Fruit fly (Drosophila melanogaster) whole organism, embryonic: ENCODE measurements around the gene dyw.

Experiments
- Asciz ChIP-seq: fragments of 200-800 bp; sonication (Bioruptor generic); optimal IDR thresholded peaks from 2 replicates; lab custom pipeline; 2017; ENCODE audit warnings: missing biosample characterization, mild to moderate bottlenecking, missing genetic modification characterization, missing genetic modification reagents
- B-H1 ChIP-seq: fragments of 200-800 bp; sonication (Bioruptor generic); IDR thresholded peaks from 3 replicates; pipeline ENCODE4 v1.3.6; 2022; ENCODE audit warnings: missing biosample characterization, missing genetic modification characterization
- Bgb ChIP-seq: fragments of 200-800 bp; sonication (Bioruptor generic); IDR thresholded peaks from 2 replicates; pipeline ENCODE4 v1.3.6; 2022; ENCODE audit warnings: missing biosample characterization, missing genetic modification characterization; ENCODE audit not compliant: partially characterized antibody
- CG12071 ChIP-seq: fragments of 200-800 bp; sonication (Bioruptor generic); optimal IDR thresholded peaks from 3 replicates; lab custom pipeline; 2018; ENCODE audit warnings: missing biosample characterization, mild to moderate bottlenecking, missing genetic modification characterization
- CG12219 ChIP-seq: fragments of 200-800 bp; sonication (Bioruptor generic); optimal IDR thresholded peaks from 3 replicates; lab custom pipeline; 2018; ENCODE audit warnings: missing biosample characterization, mild to moderate bottlenecking, missing genetic modification characterization
- CG12391 ChIP-seq: fragments of 200-800 bp; sonication (Bioruptor generic); optimal IDR thresholded peaks from 3 replicates; lab custom pipeline; 2018; ENCODE audit warnings: missing biosample characterization, mild to moderate bottlenecking, missing genetic modification characterization, moderate library complexity
- CG17568 ChIP-seq: fragments of 200-800 bp; sonication (Bioruptor generic); optimal IDR thresholded peaks from 2 replicates; lab custom pipeline; 2018; ENCODE audit warnings: missing biosample characterization, mild to moderate bottlenecking, missing genetic modification characterization, moderate library complexity
- CG17612 ChIP-seq: fragments of 200-800 bp; sonication (Bioruptor generic); IDR thresholded peaks from 2 replicates; pipeline ENCODE4 v1.3.6; 2022; ENCODE audit warnings: missing biosample characterization, missing genetic modification characterization
- CG18599 ChIP-seq: fragments of 200-800 bp; sonication (Bioruptor generic); optimal IDR thresholded peaks from 3 replicates; lab custom pipeline; 2017; ENCODE audit warnings: missing biosample characterization, missing genetic modification characterization, mild to moderate bottlenecking, moderate library complexity, missing genetic modification reagents
- CG2116 ChIP-seq: fragments of 200-800 bp; sonication (Bioruptor generic); optimal IDR thresholded peaks from 3 replicates; lab custom pipeline; 2018; ENCODE audit warnings: missing biosample characterization, mild to moderate bottlenecking, missing genetic modification characterization
- CG31365 ChIP-seq: fragments of 200-800 bp; sonication (Bioruptor generic); optimal IDR thresholded peaks from 2 replicates; lab custom pipeline; 2018; ENCODE audit warnings: missing biosample characterization, mild to moderate bottlenecking, missing genetic modification characterization
- CG3163 ChIP-seq: fragments of 200-800 bp; sonication (Bioruptor generic); optimal IDR thresholded peaks from 3 replicates; lab custom pipeline; 2016; ENCODE audit warnings: missing biosample characterization, missing genetic modification characterization
- CG3407 ChIP-seq: fragments of 200-800 bp; sonication (Bioruptor generic); optimal IDR thresholded peaks from 2 replicates; lab custom pipeline; 2018; ENCODE audit warnings: missing biosample characterization, mild to moderate bottlenecking, missing genetic modification characterization
- CG4328 ChIP-seq: fragments of 200-800 bp; sonication (Bioruptor generic); optimal IDR thresholded peaks from 3 replicates; lab custom pipeline; 2017; ENCODE audit warnings: missing biosample characterization, missing genetic modification reagents, missing genetic modification characterization
- CG5180 ChIP-seq: fragments of 200-800 bp; sonication (Bioruptor generic); optimal IDR thresholded peaks from 3 replicates; lab custom pipeline; 2017; ENCODE audit warnings: missing biosample characterization, missing genetic modification characterization, mild to moderate bottlenecking, moderate library complexity, missing genetic modification reagents
- CG6654 ChIP-seq: fragments of 200-800 bp; sonication (Bioruptor generic); optimal IDR thresholded peaks from 2 replicates; lab custom pipeline; 2017; ENCODE audit warnings: missing biosample characterization, mild to moderate bottlenecking, missing genetic modification characterization
- CG7271 ChIP-seq: fragments of 200-800 bp; sonication (Bioruptor generic); optimal IDR thresholded peaks from 2 replicates; lab custom pipeline; 2018; ENCODE audit warnings: missing biosample characterization, mild to moderate bottlenecking, missing genetic modification characterization, moderate library complexity
- CG8089 ChIP-seq: fragments of 200-800 bp; sonication (Bioruptor generic); optimal IDR thresholded peaks from 3 replicates; lab custom pipeline; 2016; ENCODE audit warnings: missing biosample characterization, missing genetic modification characterization
- CG9817 ChIP-seq: fragments of 200-800 bp; sonication (Bioruptor generic); optimal IDR thresholded peaks from 2 replicates; lab custom pipeline; 2018; ENCODE audit warnings: missing biosample characterization, mild to moderate bottlenecking, missing genetic modification characterization, moderate library complexity
- CG9876 ChIP-seq: fragments of 200-800 bp; sonication (Bioruptor generic); optimal IDR thresholded peaks from 2 replicates; lab custom pipeline; 2016; ENCODE audit warnings: missing biosample characterization, missing genetic modification characterization
- D ChIP-seq, 2 experiments: fragments of 200-800 bp in 1 of 2; fragments of >200 bp in 1 of 2; sonication (Bioruptor generic) in 1 of 2; optimal IDR thresholded peaks; 2 replicates in 1 of 2; 3 replicates in 1 of 2; lab custom pipeline; 2017; ENCODE audit warnings: mild to moderate bottlenecking in 1 of 2, missing biosample characterization in 1 of 2, missing genetic modification characterization in 1 of 2, missing genetic modification reagents in 1 of 2
- Mad ChIP-seq: fragments of 200-800 bp; sonication (Bioruptor generic); optimal IDR thresholded peaks from 2 replicates; lab custom pipeline; 2016; ENCODE audit warnings: missing biosample characterization, missing genetic modification characterization
- Nf-YA ChIP-seq: fragments of 200-800 bp; sonication (Bioruptor generic); IDR thresholded peaks from 2 replicates; pipeline ENCODE4 v1.3.6; 2022; ENCODE audit warnings: missing biosample characterization, missing genetic modification characterization
- PHDP ChIP-seq: fragments of 200-800 bp; sonication (Bioruptor generic); optimal IDR thresholded peaks from 3 replicates; lab custom pipeline; 2018; ENCODE audit warnings: missing biosample characterization, mild to moderate bottlenecking, missing genetic modification characterization, moderate library complexity
- Ptx1 ChIP-seq: fragments of 200-800 bp; sonication (Bioruptor generic); IDR thresholded peaks from 2 replicates; pipeline ENCODE4 v1.3.6; 2022; ENCODE audit warnings: missing biosample characterization, missing genetic modification characterization
- Spps ChIP-seq: fragments of 200-800 bp; sonication (Bioruptor generic); optimal IDR thresholded peaks from 2 replicates; lab custom pipeline; 2018; ENCODE audit warnings: missing biosample characterization, mild to moderate bottlenecking, missing genetic modification characterization
- Vsx1 ChIP-seq: fragments of 200-800 bp; sonication (Bioruptor generic); optimal IDR thresholded peaks from 2 replicates; lab custom pipeline; 2017; ENCODE audit warnings: missing biosample characterization, mild to moderate bottlenecking, missing genetic modification characterization, missing genetic modification reagents
- Xbp1 ChIP-seq: fragments of 200-800 bp; sonication (Bioruptor generic); optimal IDR thresholded peaks from 3 replicates; lab custom pipeline; 2016; ENCODE audit warnings: missing biosample characterization, mild to moderate bottlenecking, missing genetic modification characterization
- al ChIP-seq: fragments of 200-800 bp; sonication (Bioruptor generic); IDR thresholded peaks from 2 replicates; pipeline ENCODE4 v1.3.6; 2022; ENCODE audit warnings: missing biosample characterization, missing genetic modification characterization
- dimm ChIP-seq: fragments of 200-800 bp; sonication (Bioruptor generic); IDR thresholded peaks from 2 replicates; pipeline ENCODE4 v1.3.6; 2022; ENCODE audit warnings: missing biosample characterization, missing genetic modification characterization
- emc ChIP-seq: fragments of 200-800 bp; sonication (Bioruptor generic); optimal IDR thresholded peaks from 2 replicates; lab custom pipeline; 2016; ENCODE audit warnings: missing biosample characterization, missing genetic modification characterization
- fd96Cb ChIP-seq: fragments of 200-800 bp; sonication (Bioruptor generic); optimal IDR thresholded peaks from 2 replicates; lab custom pipeline; 2018; ENCODE audit warnings: missing biosample characterization, mild to moderate bottlenecking, missing genetic modification characterization, moderate library complexity
- gcm2 ChIP-seq: fragments of 200-800 bp; sonication (Bioruptor generic); optimal IDR thresholded peaks from 2 replicates; lab custom pipeline; 2016; ENCODE audit warnings: missing biosample characterization, missing genetic modification characterization
- gsb-n ChIP-seq: fragments of 200-800 bp; sonication (Bioruptor generic); optimal IDR thresholded peaks from 3 replicates; lab custom pipeline; 2018; ENCODE audit warnings: missing biosample characterization, mild to moderate bottlenecking, missing genetic modification characterization
- kay ChIP-seq: fragments of 200-800 bp; sonication (Bioruptor generic); optimal IDR thresholded peaks from 2 replicates; lab custom pipeline; 2016; ENCODE audit warnings: missing biosample characterization, missing genetic modification characterization
- knrl ChIP-seq: fragments of 200-800 bp; sonication (Bioruptor generic); IDR thresholded peaks from 3 replicates; pipeline ENCODE4 v1.3.6; 2022; ENCODE audit warnings: missing biosample characterization, missing genetic modification characterization; ENCODE audit not compliant: partially characterized antibody
- mirr ChIP-seq: fragments of 200-800 bp; sonication (Bioruptor generic); optimal IDR thresholded peaks from 3 replicates; lab custom pipeline; 2018; ENCODE audit warnings: missing biosample characterization, mild to moderate bottlenecking, missing genetic modification characterization
- nom ChIP-seq: fragments of 200-800 bp; sonication (Bioruptor generic); optimal IDR thresholded peaks from 2 replicates; lab custom pipeline; 2017; ENCODE audit warnings: missing biosample characterization, missing genetic modification characterization, mild to moderate bottlenecking, moderate library complexity, missing genetic modification reagents
- odd ChIP-seq: fragments of 200-800 bp; sonication (Bioruptor generic); optimal IDR thresholded peaks from 2 replicates; lab custom pipeline; 2017; ENCODE audit warnings: missing biosample characterization, mild to moderate bottlenecking, missing genetic modification characterization
- pfk ChIP-seq: fragments of 200-800 bp; sonication (Bioruptor generic); optimal IDR thresholded peaks from 2 replicates; lab custom pipeline; 2018; ENCODE audit warnings: missing biosample characterization, mild to moderate bottlenecking, missing genetic modification characterization, moderate library complexity
- run ChIP-seq: fragments of 200-800 bp; sonication (Bioruptor generic); optimal IDR thresholded peaks from 3 replicates; lab custom pipeline; 2018; ENCODE audit warnings: missing biosample characterization, mild to moderate bottlenecking, missing genetic modification characterization
- salm ChIP-seq: fragments of 200-800 bp; sonication (Bioruptor generic); optimal IDR thresholded peaks from 2 replicates; lab custom pipeline; 2018; ENCODE audit warnings: missing biosample characterization, mild to moderate bottlenecking, missing genetic modification characterization
- sqz ChIP-seq: fragments of 200-800 bp; sonication (Bioruptor generic); optimal IDR thresholded peaks from 3 replicates; lab custom pipeline; 2018; ENCODE audit warnings: missing biosample characterization, mild to moderate bottlenecking, missing genetic modification characterization
- toy ChIP-seq: fragments of 200-800 bp; sonication (Bioruptor generic); IDR thresholded peaks from 2 replicates; pipeline ENCODE4 v1.3.6; 2022; ENCODE audit warnings: missing biosample characterization, missing genetic modification characterization
- trh ChIP-seq: fragments of 200-800 bp; sonication (Bioruptor generic); optimal IDR thresholded peaks from 2 replicates; lab custom pipeline; 2016; ENCODE audit warnings: missing biosample characterization, missing genetic modification characterization
- unpg ChIP-seq: fragments of 200-800 bp; sonication (Bioruptor generic); optimal IDR thresholded peaks from 3 replicates; lab custom pipeline; 2018; ENCODE audit warnings: missing biosample characterization, mild to moderate bottlenecking, missing genetic modification characterization, moderate library complexity
- vfl ChIP-seq: fragments of 200-800 bp; sonication (Bioruptor generic); optimal IDR thresholded peaks from 2 replicates; lab custom pipeline; 2016; ENCODE audit warnings: missing biosample characterization, missing genetic modification characterization
- wor ChIP-seq: fragments of 200-800 bp; sonication (Bioruptor generic); IDR thresholded peaks from 2 replicates; pipeline ENCODE4 v1.3.6; 2022; ENCODE audit warnings: missing biosample characterization, missing genetic modification characterization

The dyw gene

dm6 chrX:2646022-2646761, 47.5 kb downstream of the dyw start (continued):
- TF ChIP-seq emc (GFP tag; lab: Kevin White, UChicago) (peak; percentile 87), al (GFP tag; lab: Robert Waterston, UW) (peak; percentile 95), Mad (GFP tag; lab: Kevin White, UChicago) (peak; percentile 95), odd (GFP tag; lab: Kevin White, UChicago) (peak; percentile 98), CG4328 (GFP tag; lab: Kevin White, UChicago) (peak; percentile 91), Ptx1 (GFP tag; lab: Robert Waterston, UW) (peak; percentile 96), dimm (peak; percentile 93), mirr (GFP tag; lab: Kevin White, UChicago) (peak; percentile 95), CG2116 (peak; percentile 82), CG17568 (GFP tag; lab: Kevin White, UChicago) (peak; percentile 97), kay (GFP tag; lab: Kevin White, UChicago) (peak; percentile 94), CG18599 (GFP tag; lab: Kevin White, UChicago) (peak; percentile 98), run (tag; lab: Kevin White, UChicago) (peak; percentile 94), Nf-YA (peak; percentile 85), knrl (GFP tag; lab: Robert Waterston, UW) (peak; percentile 45; the same call in 2 of the 3 replicates), nom (GFP tag; lab: Kevin White, UChicago) (peak; percentile 94), unpg (GFP tag; lab: Kevin White, UChicago) (peak; percentile 98), B-H1 (GFP tag; lab: Robert Waterston, UW) (peak; percentile 89), toy (GFP tag; lab: Robert Waterston, UW) (peak; percentile 84), wor (GFP tag; lab: Robert Waterston, UW) (peak; percentile 95), CG12391 (tag; lab: Kevin White, UChicago) (peak; percentile 97), CG12219 (GFP tag; lab: Kevin White, UChicago) (peak; percentile 98), fd96Cb (tag; lab: Kevin White, UChicago) (peak; percentile 95), salm (tag; lab: Kevin White, UChicago) (peak; percentile 96), CG12071 (GFP tag; lab: Kevin White, UChicago) (peak; percentile 97), CG3407 (peak; percentile 95), vfl (GFP tag; lab: Kevin White, UChicago) (peak; percentile 93), pfk (GFP tag; lab: Kevin White, UChicago) (peak; percentile 98), CG31365 (peak; percentile 89), trh (GFP tag; lab: Kevin White, UChicago) (peak; percentile 87), CG7271 (tag; lab: Kevin White, UChicago) (peak; percentile 68), Spps (tag; lab: Kevin White, UChicago) (peak; percentile 86), Vsx1 (GFP tag; lab: Kevin White, UChicago) (peak; percentile 94), Asciz (GFP tag; lab: Kevin White, UChicago) (peak; percentile 95), gcm2 (GFP tag; lab: Kevin White, UChicago) (peak; percentile 92), CG17612 (GFP tag; lab: Robert Waterston, UW) (peak; percentile 89), CG9817 (peak; percentile 95), Bgb (GFP tag; lab: Robert Waterston, UW) (peak; percentile 82), CG3163 (GFP tag; lab: Kevin White, UChicago) (peak; percentile 86), CG8089 (peak; percentile 96), CG5180 (peak; percentile 90), CG6654 (GFP tag; lab: Kevin White, UChicago) (peak; percentile 90), CG9876 (GFP tag; lab: Kevin White, UChicago) (peak; percentile 90), D (optimal IDR thresholded peaks at IDR 0.05; lab: Kevin White, UChicago) (no peak), D (GFP tag; optimal IDR thresholded peaks at IDR 0.05; lab: Kevin White, UChicago) (peak; percentile 93), PHDP (tag; lab: Kevin White, UChicago) (peak; percentile 98), gsb-n (tag; lab: Kevin White, UChicago) (peak; percentile 96), sqz (GFP tag; lab: Kevin White, UChicago) (peak; percentile 92), Xbp1 (GFP tag; lab: Kevin White, UChicago) (peak; percentile 98)
